Fruit fly (Drosophila melanogaster) whole organism, embryonic: ENCODE data around the gene CG6972.

ENCODE experiments used
- Ada2b ChIP-seq: fragments of 200-800 bp; sonication (Bioruptor generic); IDR thresholded peaks from 2 replicates; pipeline ENCODE4 v1.3.6; 2022; ENCODE audit warnings: missing biosample characterization, missing genetic modification characterization
- B-H2 ChIP-seq: fragments of 200-800 bp; sonication (Bioruptor generic); optimal IDR thresholded peaks from 2 replicates; lab custom pipeline; 2018; ENCODE audit warnings: missing biosample characterization, mild to moderate bottlenecking, missing genetic modification characterization
- CG10321 ChIP-seq: fragments of 200-800 bp; sonication (Bioruptor generic); IDR thresholded peaks from 2 replicates; pipeline ENCODE4 v1.3.6; 2022; ENCODE audit warnings: missing biosample characterization, missing genetic modification characterization
- CG10366 ChIP-seq: fragments of 200-800 bp; sonication (Bioruptor generic); IDR thresholded peaks from 2 replicates; pipeline ENCODE4 v1.3.6; 2022; ENCODE audit warnings: missing biosample characterization, missing genetic modification characterization
- CG10959 ChIP-seq: fragments of 200-800 bp; sonication (Bioruptor generic); IDR thresholded peaks from 2 replicates; pipeline ENCODE4 v1.3.6; 2022; ENCODE audit warnings: missing biosample characterization, missing genetic modification characterization
- CG11560 ChIP-seq: fragments of 200-800 bp; sonication (Bioruptor generic); IDR thresholded peaks from 3 replicates; pipeline ENCODE4 v1.3.6; 2022; ENCODE audit warnings: missing biosample characterization, missing genetic modification characterization
- CG11723 ChIP-seq: fragments of 200-800 bp; sonication (Bioruptor generic); optimal IDR thresholded peaks from 2 replicates; lab custom pipeline; 2017; ENCODE audit warnings: missing biosample characterization, mild to moderate bottlenecking, missing genetic modification characterization
- CG12769 ChIP-seq: fragments of 200-800 bp; sonication (Bioruptor generic); optimal IDR thresholded peaks from 2 replicates; lab custom pipeline; 2019; ENCODE audit warnings: missing biosample characterization, mild to moderate bottlenecking, missing genetic modification characterization, moderate library complexity
- CG13296 ChIP-seq: fragments of 200-800 bp; sonication (Bioruptor generic); optimal IDR thresholded peaks from 3 replicates; lab custom pipeline; 2018; ENCODE audit warnings: missing biosample characterization, mild to moderate bottlenecking, missing genetic modification characterization
- CG14667 ChIP-seq: fragments of 200-800 bp; sonication (Bioruptor generic); IDR thresholded peaks from 2 replicates; pipeline ENCODE4 v1.3.6; 2022; ENCODE audit warnings: missing biosample characterization, missing genetic modification characterization
- CG30403 ChIP-seq: fragments of 200-800 bp; sonication (Bioruptor generic); optimal IDR thresholded peaks from 3 replicates; lab custom pipeline; 2016; ENCODE audit warnings: missing biosample characterization, missing genetic modification characterization
- CG3838 ChIP-seq: fragments of 200-800 bp; sonication (Bioruptor generic); optimal IDR thresholded peaks from 3 replicates; lab custom pipeline; 2016; ENCODE audit warnings: missing biosample characterization, missing genetic modification characterization
- CG4360 ChIP-seq: fragments of 200-800 bp; sonication (Bioruptor generic); IDR thresholded peaks from 2 replicates; pipeline ENCODE4 v1.3.6; 2022; ENCODE audit warnings: missing biosample characterization, missing genetic modification characterization
- CG7271 ChIP-seq: fragments of 200-800 bp; sonication (Bioruptor generic); optimal IDR thresholded peaks from 2 replicates; lab custom pipeline; 2018; ENCODE audit warnings: missing biosample characterization, mild to moderate bottlenecking, missing genetic modification characterization, moderate library complexity
- CG7372 ChIP-seq: fragments of 200-800 bp; sonication (Bioruptor generic); IDR thresholded peaks from 2 replicates; pipeline ENCODE4 v1.3.6; 2022; ENCODE audit warnings: missing biosample characterization, missing genetic modification characterization
- CG8290 ChIP-seq, 3 experiments: fragments of 200-800 bp; sonication (Bioruptor generic); optimal IDR thresholded peaks; 2 replicates each; lab custom pipeline; 2016 to 2019; ENCODE audit warnings: missing biosample characterization in 3 of 3, missing genetic modification characterization in 3 of 3, mild to moderate bottlenecking in 2 of 3, moderate library complexity in 1 of 3
- Chrac-16 ChIP-seq: fragments of 200-800 bp; sonication (Bioruptor generic); optimal IDR thresholded peaks from 3 replicates; lab custom pipeline; 2016; ENCODE audit warnings: missing biosample characterization, missing genetic modification characterization
- CkIIα-i1 ChIP-seq: fragments of 200-800 bp; sonication (Bioruptor generic); IDR thresholded peaks from 2 replicates; pipeline ENCODE4 v1.3.6; 2022; ENCODE audit warnings: missing biosample characterization, missing genetic modification characterization
- D ChIP-seq, 2 experiments: fragments of 200-800 bp in 1 of 2; fragments of >200 bp in 1 of 2; sonication (Bioruptor generic) in 1 of 2; optimal IDR thresholded peaks; 2 replicates in 1 of 2; 3 replicates in 1 of 2; lab custom pipeline; 2017; ENCODE audit warnings: mild to moderate bottlenecking in 1 of 2, missing biosample characterization in 1 of 2, missing genetic modification characterization in 1 of 2, missing genetic modification reagents in 1 of 2
- Dbx ChIP-seq: fragments of 200-800 bp; sonication (Bioruptor generic); IDR thresholded peaks from 3 replicates; pipeline ENCODE4 v1.3.6; 2022; ENCODE audit warnings: missing biosample characterization, missing genetic modification characterization
- E2f2 ChIP-seq: fragments of 200-800 bp; sonication (Bioruptor generic); IDR thresholded peaks from 2 replicates; pipeline ENCODE4 v1.3.6; 2022; ENCODE audit warnings: missing biosample characterization, missing genetic modification characterization
- ERR ChIP-seq: fragments of 200-800 bp; sonication (Bioruptor generic); optimal IDR thresholded peaks from 2 replicates; lab custom pipeline; 2016; ENCODE audit warnings: missing biosample characterization, missing genetic modification characterization
- Eip74EF ChIP-seq, 2 experiments: fragments of 200-800 bp in 1 of 2; fragments of >200 bp in 1 of 2; sonication (Bioruptor generic) in 1 of 2; optimal IDR thresholded peaks; 2 replicates each; lab custom pipeline; 2017 to 2019; ENCODE audit warnings: missing biosample characterization in 2 of 2, missing genetic modification characterization in 2 of 2, mild to moderate bottlenecking in 1 of 2, moderate library complexity in 1 of 2
- Ets97D ChIP-seq: fragments of 200-800 bp; sonication (Bioruptor generic); optimal IDR thresholded peaks from 3 replicates; lab custom pipeline; 2016; ENCODE audit warnings: missing biosample characterization, missing genetic modification characterization
- Fer2 ChIP-seq: fragments of 200-800 bp; sonication (Bioruptor generic); optimal IDR thresholded peaks from 2 replicates; lab custom pipeline; 2018; ENCODE audit warnings: missing biosample characterization, mild to moderate bottlenecking, missing genetic modification characterization, moderate library complexity
- Fer3 ChIP-seq: fragments of 200-800 bp; sonication (Bioruptor generic); optimal IDR thresholded peaks from 2 replicates; lab custom pipeline; 2018; ENCODE audit warnings: missing biosample characterization, mild to moderate bottlenecking, missing genetic modification characterization, moderate library complexity
- Gug ChIP-seq: fragments of 200-800 bp; sonication (Bioruptor generic); IDR thresholded peaks from 4 replicates; pipeline ENCODE4 v1.3.6; 2022; ENCODE audit warnings: missing biosample characterization, missing genetic modification characterization
- Hmr ChIP-seq: fragments of 200-800 bp; sonication (Bioruptor generic); optimal IDR thresholded peaks from 3 replicates; lab custom pipeline; 2017; ENCODE audit warnings: mild to moderate bottlenecking, missing biosample characterization, missing genetic modification reagents, missing genetic modification characterization
- Hmx ChIP-seq: fragments of 200-800 bp; sonication (Bioruptor generic); optimal IDR thresholded peaks from 2 replicates; lab custom pipeline; 2016; ENCODE audit warnings: missing biosample characterization, missing genetic modification characterization
- Lhr ChIP-seq: fragments of 200-800 bp; sonication (Bioruptor generic); optimal IDR thresholded peaks from 3 replicates; lab custom pipeline; 2017; ENCODE audit warnings: mild to moderate bottlenecking, missing biosample characterization, missing genetic modification reagents, missing genetic modification characterization
- Lim3 ChIP-seq: fragments of 200-800 bp; sonication (Bioruptor generic); IDR thresholded peaks from 2 replicates; pipeline ENCODE4 v1.3.6; 2022; ENCODE audit warnings: missing biosample characterization, missing genetic modification characterization
- Nf-YB ChIP-seq: fragments of 200-800 bp; sonication (Bioruptor generic); optimal IDR thresholded peaks from 3 replicates; lab custom pipeline; 2019; ENCODE audit warnings: missing biosample characterization, mild to moderate bottlenecking, missing genetic modification characterization, moderate library complexity
- Poxn ChIP-seq: fragments of 200-800 bp; sonication (Bioruptor generic); IDR thresholded peaks from 2 replicates; pipeline ENCODE4 v1.3.6; 2022; ENCODE audit warnings: missing biosample characterization, missing genetic modification characterization
- Ravus ChIP-seq: fragments of 200-800 bp; sonication (Bioruptor generic); IDR thresholded peaks from 2 replicates; pipeline ENCODE4 v1.3.6; 2022; ENCODE audit warnings: missing biosample characterization, missing genetic modification characterization
- Vsx1 ChIP-seq: fragments of 200-800 bp; sonication (Bioruptor generic); optimal IDR thresholded peaks from 2 replicates; lab custom pipeline; 2017; ENCODE audit warnings: missing biosample characterization, mild to moderate bottlenecking, missing genetic modification characterization, missing genetic modification reagents
- YL-1 ChIP-seq: fragments of 200-800 bp; sonication (Bioruptor generic); optimal IDR thresholded peaks from 3 replicates; lab custom pipeline; 2017; ENCODE audit warnings: missing biosample characterization, mild to moderate bottlenecking, missing genetic modification characterization
- br ChIP-seq: fragments of >200 bp; optimal IDR thresholded peaks from 2 replicates; lab custom pipeline; 2017
- dpn ChIP-seq, 2 experiments: fragments of 200-800 bp; sonication (Bioruptor generic); optimal IDR thresholded peaks; 3 replicates each; lab custom pipeline; 2016; ENCODE audit warnings: missing biosample characterization in 2 of 2, missing genetic modification characterization in 2 of 2
- gem ChIP-seq: fragments of 200-800 bp; sonication (Bioruptor generic); optimal IDR thresholded peaks from 2 replicates; lab custom pipeline; 2019; ENCODE audit warnings: missing biosample characterization, mild to moderate bottlenecking, missing genetic modification characterization, moderate library complexity
- gsb-n ChIP-seq: fragments of 200-800 bp; sonication (Bioruptor generic); optimal IDR thresholded peaks from 3 replicates; lab custom pipeline; 2018; ENCODE audit warnings: missing biosample characterization, mild to moderate bottlenecking, missing genetic modification characterization
- kay ChIP-seq: fragments of 200-800 bp; sonication (Bioruptor generic); optimal IDR thresholded peaks from 2 replicates; lab custom pipeline; 2016; ENCODE audit warnings: missing biosample characterization, missing genetic modification characterization
- klu ChIP-seq: fragments of 200-800 bp; sonication (Bioruptor generic); IDR thresholded peaks from 2 replicates; pipeline ENCODE4 v1.3.6; 2022; ENCODE audit warnings: missing biosample characterization, missing genetic modification characterization
- kni ChIP-seq: fragments of 200-800 bp; sonication (Bioruptor generic); optimal IDR thresholded peaks from 3 replicates; lab custom pipeline; 2017; ENCODE audit warnings: mild to moderate bottlenecking, missing biosample characterization, missing genetic modification reagents, missing genetic modification characterization
- lbe ChIP-seq: fragments of 200-800 bp; sonication (Bioruptor generic); optimal IDR thresholded peaks from 2 replicates; lab custom pipeline; 2016; ENCODE audit warnings: missing biosample characterization, mild to moderate bottlenecking, missing genetic modification characterization
- nerfin-1 ChIP-seq: fragments of 200-800 bp; sonication (Bioruptor generic); optimal IDR thresholded peaks from 3 replicates; lab custom pipeline; 2019; ENCODE audit warnings: missing biosample characterization, mild to moderate bottlenecking, missing genetic modification characterization, moderate library complexity
- pita ChIP-seq: fragments of 200-800 bp; sonication (Bioruptor generic); optimal IDR thresholded peaks from 2 replicates; lab custom pipeline; 2017; ENCODE audit warnings: missing biosample characterization, mild to moderate bottlenecking, missing genetic modification characterization
- psq ChIP-seq: fragments of 200-800 bp; sonication (Bioruptor generic); optimal IDR thresholded peaks from 2 replicates; lab custom pipeline; 2017; ENCODE audit warnings: missing biosample characterization, missing genetic modification characterization
- sisA ChIP-seq: fragments of 200-800 bp; sonication (Bioruptor generic); IDR thresholded peaks from 2 replicates; pipeline ENCODE4 v1.3.6; 2022; ENCODE audit warnings: missing biosample characterization, missing genetic modification characterization
- ssp ChIP-seq: fragments of 200-800 bp; sonication (Bioruptor generic); IDR thresholded peaks from 2 replicates; pipeline ENCODE4 v1.3.6; 2022; ENCODE audit warnings: missing biosample characterization, missing genetic modification characterization
- stc ChIP-seq: fragments of 200-800 bp; sonication (Bioruptor generic); IDR thresholded peaks from 2 replicates; pipeline ENCODE4 v1.3.6; 2022; ENCODE audit warnings: missing biosample characterization, missing genetic modification characterization

CG6972 gene

dm6 chr3R:22663115-22663514, 38.7 kb upstream of the CG6972 start (continued):
- TF ChIP-seq Lhr (GFP tag; lab: Kevin White, UChicago), result peak; percentile 5
- peak; percentile 56 for TF ChIP-seq sisA (GFP tag; lab: Robert Waterston, UW)
- 0 out of 2 replicates have a peak, but pooled peaks have one; percentile 13 for TF ChIP-seq CG14667 (GFP tag; lab: Robert Waterston, UW)
- peak; percentile 62 for TF ChIP-seq Fer3 (tag; lab: Kevin White, UChicago)
- no peak for TF ChIP-seq CG11560 (tag; lab: Robert Waterston, UW)
- peak; percentile 49 for TF ChIP-seq E2f2 (GFP tag; lab: Robert Waterston, UW)
- TF ChIP-seq CG8290 (GFP tag; optimal IDR thresholded peaks at IDR 0.05; lab: Kevin White, UChicago), result no peak
- peak in 1 of 2 experiments; percentile 91 for TF ChIP-seq CG8290 (tag; optimal IDR thresholded peaks at IDR 0.05; lab: Kevin White, UChicago)
- TF ChIP-seq Vsx1, result peak; percentile 8
- 0 out of 2 replicates have a peak, but pooled peaks have one; percentile 13 for TF ChIP-seq CG4360 (GFP tag; lab: Robert Waterston, UW)
- TF ChIP-seq CG10959, result peak; percentile 40
- TF ChIP-seq dpn (GFP tag; optimal IDR thresholded peaks at IDR 0.05; lab: Kevin White, UChicago), result peak; percentile 48 to 75
- TF ChIP-seq klu (GFP tag; lab: Robert Waterston, UW), result no peak
- TF ChIP-seq psq (GFP tag; lab: Kevin White, UChicago), result no peak
- peak; percentile 69 for TF ChIP-seq Hmr (GFP tag; lab: Kevin White, UChicago)
- TF ChIP-seq CG30403 (GFP tag; lab: Kevin White, UChicago), result peak; percentile 72
- 0 out of 2 replicates have a peak, but pooled peaks have one; percentile 39 for TF ChIP-seq Lim3 (GFP tag; lab: Robert Waterston, UW)
- peak; percentile 12; the same call in 1 of the 2 replicates for TF ChIP-seq Ravus (GFP tag; lab: Robert Waterston, UW)
- peak; percentile 32 for TF ChIP-seq Fer2
- no peak for TF ChIP-seq YL-1 (GFP tag; lab: Kevin White, UChicago)
- peak; percentile 78 for TF ChIP-seq CG10366 (GFP tag; lab: Robert Waterston, UW)
- TF ChIP-seq B-H2 (GFP tag; lab: Kevin White, UChicago), result no peak
- TF ChIP-seq ssp (GFP tag; lab: Robert Waterston, UW), result peak; percentile 39
- TF ChIP-seq pita (GFP tag; lab: Kevin White, UChicago), result no peak
- TF ChIP-seq Hmx, result no peak
- TF ChIP-seq Gug, result no peak
- TF ChIP-seq Poxn (GFP tag; lab: Robert Waterston, UW), result no peak
- peak; percentile 63; the same call in 1 of the 2 replicates for TF ChIP-seq Ada2b (GFP tag; lab: Robert Waterston, UW)
- TF ChIP-seq lbe (GFP tag; lab: Kevin White, UChicago), result no peak
- TF ChIP-seq nerfin-1 (tag; lab: Kevin White, UChicago), result peak; percentile 34
- 0 out of 2 replicates have a peak, but pooled peaks have one; percentile 28 for TF ChIP-seq CG10321 (GFP tag; lab: Robert Waterston, UW)
- peak; percentile 85 for TF ChIP-seq gem
- TF ChIP-seq Dbx (GFP tag; lab: Robert Waterston, UW), result peak; percentile 61; the same call in 2 of the 3 replicates
- TF ChIP-seq kay (GFP tag; lab: Kevin White, UChicago), result no peak
- no peak for TF ChIP-seq CG11723
- TF ChIP-seq CkIIα-i1 (GFP tag; lab: Robert Waterston, UW), result no peak
- no peak for TF ChIP-seq CG7271 (tag; lab: Kevin White, UChicago)
- TF ChIP-seq CG3838, result peak; percentile 5
- peak; percentile 63; the same call in 1 of the 2 replicates for TF ChIP-seq stc (GFP tag; lab: Robert Waterston, UW)
- peak; percentile 31 for TF ChIP-seq gsb-n (tag; lab: Kevin White, UChicago)
- no peak for TF ChIP-seq Eip74EF (GFP tag; optimal IDR thresholded peaks at IDR 0.05; lab: Kevin White, UChicago)
- TF ChIP-seq D (optimal IDR thresholded peaks at IDR 0.05; lab: Kevin White, UChicago), result no peak
- TF ChIP-seq D (GFP tag; optimal IDR thresholded peaks at IDR 0.05; lab: Kevin White, UChicago), result peak; percentile 23
- TF ChIP-seq CG12769 (tag; lab: Kevin White, UChicago), result no peak
- peak; percentile 35; the same call in 1 of the 2 replicates for TF ChIP-seq CG7372 (GFP tag; lab: Robert Waterston, UW)
- no peak for TF ChIP-seq kni
- peak; percentile 46 for TF ChIP-seq CG13296 (GFP tag; lab: Kevin White, UChicago)
- TF ChIP-seq br (lab: Kevin White, UChicago), result no peak
- no peak for TF ChIP-seq Ets97D
- TF ChIP-seq Chrac-16 (GFP tag; lab: Kevin White, UChicago), result peak; percentile 68
- peak; percentile 33 for TF ChIP-seq Nf-YB
- TF ChIP-seq ERR (GFP tag; lab: Kevin White, UChicago), result no peak
